Fruit fly (Drosophila melanogaster) whole organism, adult: ENCODE measurements around the gene NfI.
A peak's percentile ranks its signal among the peaks of the same experiment; 100 is the strongest.

Source experiments
- CG11617 ChIP-seq: fragments of 200-800 bp; sonication (Bioruptor generic); optimal IDR thresholded peaks from 2 replicates; lab custom pipeline; 2017; ENCODE audit warnings: mild to moderate bottlenecking, missing biosample characterization, missing genetic modification reagents, missing genetic modification characterization
- CG12768 ChIP-seq: fragments of 200-800 bp; sonication (Bioruptor generic); optimal IDR thresholded peaks from 2 replicates; lab custom pipeline; 2017; ENCODE audit warnings: missing biosample characterization, missing genetic modification characterization, mild to moderate bottlenecking, moderate library complexity, missing genetic modification reagents
- CG14711 ChIP-seq: fragments of 200-800 bp; sonication (Bioruptor generic); optimal IDR thresholded peaks from 2 replicates; lab custom pipeline; 2018; ENCODE audit warnings: missing biosample characterization, mild to moderate bottlenecking, missing genetic modification characterization, moderate library complexity
- CG1620 ChIP-seq: fragments of 200-800 bp; sonication (Bioruptor generic); optimal IDR thresholded peaks from 2 replicates; lab custom pipeline; 2016; ENCODE audit warnings: missing biosample characterization, missing genetic modification characterization
- CG33017 ChIP-seq: fragments of 200-800 bp; sonication (Bioruptor generic); optimal IDR thresholded peaks from 2 replicates; lab custom pipeline; 2018; ENCODE audit warnings: missing biosample characterization, mild to moderate bottlenecking, missing genetic modification characterization, moderate library complexity
- CG5204 ChIP-seq: fragments of 200-800 bp; sonication (Bioruptor generic); optimal IDR thresholded peaks from 2 replicates; lab custom pipeline; 2016; ENCODE audit warnings: missing biosample characterization, missing genetic modification characterization
- CG7045 ChIP-seq: fragments of 200-800 bp; sonication (Bioruptor generic); optimal IDR thresholded peaks from 2 replicates; lab custom pipeline; 2017; ENCODE audit warnings: missing biosample characterization, mild to moderate bottlenecking, missing genetic modification characterization
- CG7101 ChIP-seq: fragments of 200-800 bp; sonication (Bioruptor generic); optimal IDR thresholded peaks from 2 replicates; lab custom pipeline; 2018; ENCODE audit warnings: missing biosample characterization, mild to moderate bottlenecking, missing genetic modification characterization, moderate library complexity
- Clk ChIP-seq: fragments of 200-800 bp; sonication (Bioruptor generic); optimal IDR thresholded peaks from 2 replicates; lab custom pipeline; 2017; ENCODE audit warnings: missing biosample characterization, missing genetic modification characterization
- Crg-1 ChIP-seq: fragments of 200-800 bp; sonication (Bioruptor generic); optimal IDR thresholded peaks from 2 replicates; lab custom pipeline; 2016; ENCODE audit warnings: missing biosample characterization, missing genetic modification characterization
- Hr96 ChIP-seq: fragments of 200-800 bp; sonication (Bioruptor generic); optimal IDR thresholded peaks from 2 replicates; lab custom pipeline; 2016; ENCODE audit warnings: missing biosample characterization, missing genetic modification characterization
- Mnt ChIP-seq: fragments of 200-800 bp; sonication (Bioruptor generic); optimal IDR thresholded peaks from 2 replicates; lab custom pipeline; 2016; ENCODE audit warnings: missing biosample characterization, mild to moderate bottlenecking, missing genetic modification characterization
- bab1 ChIP-seq: fragments of 200-800 bp; sonication (Bioruptor generic); optimal IDR thresholded peaks from 3 replicates; lab custom pipeline; 2019; ENCODE audit warnings: missing biosample characterization, mild to moderate bottlenecking, missing genetic modification characterization, moderate library complexity
- cic ChIP-seq: fragments of 200-800 bp; sonication (Bioruptor generic); optimal IDR thresholded peaks from 2 replicates; lab custom pipeline; 2017; ENCODE audit warnings: missing biosample characterization, mild to moderate bottlenecking, missing genetic modification characterization, moderate library complexity
- cnc ChIP-seq, 2 experiments: fragments of >200 bp; optimal IDR thresholded peaks; 2 replicates each; lab custom pipeline; 2017
- kay ChIP-seq: fragments of 200-800 bp; sonication (Bioruptor generic); peaks from one replicate; lab custom pipeline; 2016; ENCODE audit warnings: missing biosample characterization, missing genetic modification characterization, borderline replicate concordance
- ovo ChIP-seq: fragments of 200-800 bp; sonication (Bioruptor generic); optimal IDR thresholded peaks from 2 replicates; lab custom pipeline; 2016; ENCODE audit warnings: missing biosample characterization, missing genetic modification characterization
- pad ChIP-seq: fragments of 200-800 bp; sonication (Bioruptor generic); optimal IDR thresholded peaks from 3 replicates; lab custom pipeline; 2017; ENCODE audit warnings: missing biosample characterization, missing genetic modification characterization, mild to moderate bottlenecking, moderate library complexity, missing genetic modification reagents
- tj ChIP-seq: fragments of 200-800 bp; sonication (Bioruptor generic); optimal IDR thresholded peaks from 3 replicates; lab custom pipeline; 2017; ENCODE audit warnings: missing biosample characterization, mild to moderate bottlenecking, missing genetic modification characterization, moderate library complexity
- toe ChIP-seq: fragments of 200-800 bp; sonication (Bioruptor generic); optimal IDR thresholded peaks from 2 replicates; lab custom pipeline; 2016; ENCODE audit warnings: missing biosample characterization, missing genetic modification characterization

The NfI gene

dm6 chr4:276325-276724 is at the start of gene NfI:
TSS of gene NfI (minus strand) at chr4:276369.
- no peak for TF ChIP-seq CG14711 (tag; lab: Kevin White, UChicago)
- TF ChIP-seq pad (GFP tag; lab: Kevin White, UChicago) = no peak

- no peak for TF ChIP-seq CG11617 (GFP tag; lab: Kevin White, UChicago)
- no peak for TF ChIP-seq CG12768 (GFP tag; lab: Kevin White, UChicago)
- TF ChIP-seq CG7101 (tag; lab: Kevin White, UChicago) = no peak
- TF ChIP-seq cic (GFP tag; lab: Kevin White, UChicago) = no peak
- TF ChIP-seq toe (GFP tag; lab: Kevin White, UChicago) = no peak
- TF ChIP-seq ovo = no peak
- no peak for TF ChIP-seq bab1 (GFP tag; lab: Kevin White, UChicago)
- TF ChIP-seq pad (GFP tag; lab: Kevin White, UChicago) = no peak
- TF ChIP-seq Clk (GFP tag; lab: Kevin White, UChicago) = no peak
- TF ChIP-seq CG5204 (GFP tag; lab: Kevin White, UChicago) = no peak
Observed at dm6 chr4:318795-319194, 42.6 kb upstream of the NfI start.

- TF ChIP-seq kay (GFP tag; lab: Kevin White, UChicago) (peak; percentile 96), cic (GFP tag; lab: Kevin White, UChicago) (no peak)
Observed at dm6 chr4:315322-315721, 39.2 kb upstream of the NfI start.

dm6 chr4:314672-315266 is 38.6 kb upstream of the NfI start, which contains the start of gene Rnf11:
TSS of gene Rnf11 (plus strand) at chr4:314923.
- TF ChIP-seq cic (GFP tag; lab: Kevin White, UChicago) = no peak
- peak; percentile 39 for TF ChIP-seq CG1620 (GFP tag; lab: Kevin White, UChicago)
- peak; percentile 11 for TF ChIP-seq Mnt (GFP tag; lab: Kevin White, UChicago)
- TF ChIP-seq Crg-1 (GFP tag; lab: Kevin White, UChicago) = no peak
- TF ChIP-seq CG7045 (GFP tag; lab: Kevin White, UChicago) = peak; percentile 12
- TF ChIP-seq kay (GFP tag; lab: Kevin White, UChicago) = no peak

dm6 chr4:313696-314104 is 37.5 kb upstream of the NfI start, which contains the start of gene Zip102B:
TSS of gene Zip102B (minus strand) at chr4:314087.
- no peak for TF ChIP-seq tj (GFP tag; lab: Kevin White, UChicago)
- TF ChIP-seq cic (GFP tag; lab: Kevin White, UChicago) = no peak
- TF ChIP-seq bab1 (GFP tag; lab: Kevin White, UChicago) = peak; percentile 38
- TF ChIP-seq Clk (GFP tag; lab: Kevin White, UChicago) = no peak
- no peak for TF ChIP-seq pad (GFP tag; lab: Kevin White, UChicago)
- TF ChIP-seq CG11617 (GFP tag; lab: Kevin White, UChicago) = peak; percentile 9
- TF ChIP-seq CG12768 (GFP tag; lab: Kevin White, UChicago) = no peak
- no peak for TF ChIP-seq CG7045 (GFP tag; lab: Kevin White, UChicago)
- TF ChIP-seq CG7101 (tag; lab: Kevin White, UChicago) = no peak
- TF ChIP-seq cnc (optimal IDR thresholded peaks at IDR 0.05; lab: Kevin White, UChicago) = no peak
- TF ChIP-seq CG14711 (tag; lab: Kevin White, UChicago) = peak; percentile 9
- TF ChIP-seq kay (GFP tag; lab: Kevin White, UChicago) = peak; percentile 65
- TF ChIP-seq CG5204 (GFP tag; lab: Kevin White, UChicago) = no peak

dm6 chr4:310670-311069 is 34.5 kb upstream of the NfI start:
- TF ChIP-seq tj (GFP tag; lab: Kevin White, UChicago) (no peak), cic (GFP tag; lab: Kevin White, UChicago) (no peak), CG7045 (GFP tag; lab: Kevin White, UChicago) (no peak), toe (GFP tag; lab: Kevin White, UChicago) (no peak), kay (GFP tag; lab: Kevin White, UChicago) (no peak), CG12768 (GFP tag; lab: Kevin White, UChicago) (no peak), Clk (GFP tag; lab: Kevin White, UChicago) (no peak), CG7101 (tag; lab: Kevin White, UChicago) (no peak), Crg-1 (GFP tag; lab: Kevin White, UChicago) (no peak), bab1 (GFP tag; lab: Kevin White, UChicago) (no peak), cnc (optimal IDR thresholded peaks at IDR 0.05; lab: Kevin White, UChicago) (no peak), CG1620 (GFP tag; lab: Kevin White, UChicago) (no peak), pad (GFP tag; lab: Kevin White, UChicago) (no peak), CG5204 (GFP tag; lab: Kevin White, UChicago) (no peak), ovo (no peak), CG33017 (tag; lab: Kevin White, UChicago) (no peak), Hr96 (GFP tag; lab: Kevin White, UChicago) (no peak), CG14711 (tag; lab: Kevin White, UChicago) (no peak), CG11617 (GFP tag; lab: Kevin White, UChicago) (no peak)

dm6 chr4:307931-308330 is 31.8 kb upstream of the NfI start, which contains the start of gene Rad23:
TSS of gene Rad23 (plus strand) at chr4:308093.
- TF ChIP-seq kay (GFP tag; lab: Kevin White, UChicago) (peak; percentile 92), pad (GFP tag; lab: Kevin White, UChicago) (no peak), tj (GFP tag; lab: Kevin White, UChicago) (no peak), CG12768 (GFP tag; lab: Kevin White, UChicago) (peak; percentile 6), Hr96 (GFP tag; lab: Kevin White, UChicago) (no peak), toe (GFP tag; lab: Kevin White, UChicago) (no peak), Crg-1 (GFP tag; lab: Kevin White, UChicago) (no peak), CG7101 (tag; lab: Kevin White, UChicago) (peak; percentile 42), Mnt (GFP tag; lab: Kevin White, UChicago) (peak; percentile 23), Clk (GFP tag; lab: Kevin White, UChicago) (no peak), bab1 (GFP tag; lab: Kevin White, UChicago) (peak; percentile 76), CG14711 (tag; lab: Kevin White, UChicago) (no peak), ovo (no peak), cic (GFP tag; lab: Kevin White, UChicago) (no peak), CG11617 (GFP tag; lab: Kevin White, UChicago) (no peak), cnc (optimal IDR thresholded peaks at IDR 0.05; lab: Kevin White, UChicago) (no peak), CG1620 (GFP tag; lab: Kevin White, UChicago) (peak; percentile 23)
